Worm (Caenorhabditis elegans) whole organism, L2 larva: ENCODE data around the gene F43C11.11.

Experiments
- C34F6.9 ChIP-seq: fragments of 150-350 bp; optimal IDR thresholded peaks from 2 replicates; lab custom pipeline; 2014; ENCODE audit warnings: missing biosample characterization, missing genetic modification characterization
- F13H6.1 ChIP-seq: sonication (generic microtip); optimal IDR thresholded peaks from 2 replicates; lab custom pipeline; 2016; ENCODE audit warnings: missing genetic modification characterization, missing compliant biosample characterization
- R02D3.7 ChIP-seq: fragments of 150-350 bp; optimal IDR thresholded peaks from 2 replicates; lab custom pipeline; 2014; ENCODE audit warnings: missing biosample characterization, missing genetic modification characterization
- Y55F3AM.14 ChIP-seq: fragments of 200-800 bp; sonication (Bioruptor generic); optimal IDR thresholded peaks from 2 replicates; lab custom pipeline; 2018; ENCODE audit warnings: mild to moderate bottlenecking, missing genetic modification characterization, missing compliant biosample characterization
- ZK546.5 ChIP-seq: sonication (generic microtip); optimal IDR thresholded peaks from 2 replicates; lab custom pipeline; 2017; ENCODE audit warnings: missing biosample characterization, missing genetic modification characterization
- aly-2 ChIP-seq: fragments of 150-350 bp; optimal IDR thresholded peaks from 2 replicates; lab custom pipeline; 2014; ENCODE audit warnings: missing biosample characterization, missing genetic modification characterization
- ama-1 ChIP-seq: fragments of 150-350 bp; optimal IDR thresholded peaks from 2 replicates; lab custom pipeline; 2018; ENCODE audit warnings: inconsistent platforms
- blmp-1 ChIP-seq: sonication (generic microtip); optimal IDR thresholded peaks from 2 replicates; lab custom pipeline; 2017; ENCODE audit warnings: missing genetic modification characterization, mild to moderate bottlenecking, missing compliant biosample characterization, antibody characterized with exemption, moderate library complexity; ENCODE audit not compliant: insufficient read depth
- ceh-16 ChIP-seq: fragments of 150-350 bp; optimal IDR thresholded peaks from 2 replicates; lab custom pipeline; 2014; ENCODE audit warnings: missing biosample characterization, missing genetic modification characterization
- ceh-82 ChIP-seq: fragments of 150-350 bp; optimal IDR thresholded peaks from 2 replicates; lab custom pipeline; 2014; ENCODE audit warnings: missing biosample characterization, missing genetic modification characterization
- crh-2 ChIP-seq: sonication (generic microtip); optimal IDR thresholded peaks from 2 replicates; lab custom pipeline; 2017; ENCODE audit warnings: missing biosample characterization, missing genetic modification characterization
- dmd-4 ChIP-seq: sonication (generic microtip); optimal IDR thresholded peaks from 2 replicates; lab custom pipeline; 2017; ENCODE audit warnings: missing biosample characterization, missing genetic modification characterization
- egl-27 ChIP-seq: sonication (generic microtip); optimal IDR thresholded peaks from 3 replicates; lab custom pipeline; 2017; ENCODE audit warnings: missing biosample characterization, missing genetic modification reagents, missing genetic modification characterization
- elt-1 ChIP-seq: fragments of 150-350 bp; optimal IDR thresholded peaks from 2 replicates; lab custom pipeline; 2014; ENCODE audit warnings: missing biosample characterization, missing genetic modification characterization
- elt-3 ChIP-seq: sonication (generic microtip); optimal IDR thresholded peaks from 2 replicates; lab custom pipeline; 2017; ENCODE audit warnings: missing biosample characterization, missing genetic modification characterization
- fos-1 ChIP-seq: fragments of 150-350 bp; optimal IDR thresholded peaks from 2 replicates; lab custom pipeline; 2014; ENCODE audit warnings: missing biosample characterization, missing genetic modification characterization
- gmeb-1 ChIP-seq: fragments of 150-350 bp; optimal IDR thresholded peaks from 2 replicates; lab custom pipeline; 2014; ENCODE audit warnings: missing biosample characterization, missing genetic modification characterization
- lin-11 ChIP-seq: fragments of 150-350 bp; sonication (generic microtip); optimal IDR thresholded peaks from 2 replicates; lab custom pipeline; 2014; ENCODE audit warnings: missing biosample characterization, missing genetic modification characterization, inconsistent platforms, mixed read lengths
- lsy-2 ChIP-seq, 2 experiments: fragments of 150-350 bp in 1 of 2; sonication (generic microtip) in 1 of 2; optimal IDR thresholded peaks; 2 replicates each; lab custom pipeline; 2014 to 2017; ENCODE audit warnings: missing biosample characterization in 2 of 2, missing genetic modification characterization in 2 of 2
- mab-5 ChIP-seq: fragments of 150-350 bp; optimal IDR thresholded peaks from 2 replicates; lab custom pipeline; 2014; ENCODE audit warnings: missing biosample characterization, missing genetic modification characterization
- mdl-1 ChIP-seq, 2 experiments: fragments of 150-350 bp in 1 of 2; sonication (generic microtip) in 1 of 2; optimal IDR thresholded peaks; 2 replicates each; lab custom pipeline; 2017; ENCODE audit warnings: missing biosample characterization in 2 of 2, missing genetic modification characterization in 2 of 2
- nhr-10 ChIP-seq: sonication (generic microtip); optimal IDR thresholded peaks from 2 replicates; lab custom pipeline; 2017; ENCODE audit warnings: missing biosample characterization, missing genetic modification characterization
- nhr-11 ChIP-seq: fragments of 150-350 bp; optimal IDR thresholded peaks from 2 replicates; lab custom pipeline; 2014; ENCODE audit warnings: missing biosample characterization, missing genetic modification characterization
- nhr-21 ChIP-seq: fragments of 150-350 bp; optimal IDR thresholded peaks from 2 replicates; lab custom pipeline; 2014; ENCODE audit warnings: missing biosample characterization, missing genetic modification characterization
- nhr-237 ChIP-seq: fragments of 150-350 bp; optimal IDR thresholded peaks from 2 replicates; lab custom pipeline; 2014; ENCODE audit warnings: missing biosample characterization, missing genetic modification characterization
- nhr-25 ChIP-seq: fragments of 150-350 bp; sonication (generic microtip); optimal IDR thresholded peaks from 3 replicates; lab custom pipeline; 2014; ENCODE audit warnings: missing biosample characterization, missing genetic modification characterization
- nhr-6 ChIP-seq: fragments of 150-350 bp; optimal IDR thresholded peaks from 2 replicates; lab custom pipeline; 2014; ENCODE audit warnings: missing biosample characterization, missing genetic modification characterization
- peb-1 ChIP-seq: fragments of 150-350 bp; optimal IDR thresholded peaks from 2 replicates; lab custom pipeline; 2014; ENCODE audit warnings: missing biosample characterization, missing genetic modification characterization
- sem-4 ChIP-seq: fragments of 150-350 bp; optimal IDR thresholded peaks from 2 replicates; lab custom pipeline; 2014; ENCODE audit warnings: missing biosample characterization, missing genetic modification reagents, missing genetic modification characterization
- skn-1 ChIP-seq: sonication (generic microtip); optimal IDR thresholded peaks from 2 replicates; lab custom pipeline; 2017; ENCODE audit warnings: missing biosample characterization, missing genetic modification characterization
- sma-3 ChIP-seq: sonication (generic microtip); optimal IDR thresholded peaks from 2 replicates; lab custom pipeline; 2016; ENCODE audit warnings: missing genetic modification reagents, missing genetic modification characterization, missing compliant biosample characterization
- sma-9 ChIP-seq, 2 experiments: fragments of 150-350 bp in 1 of 2; sonication (generic microtip) in 1 of 2; optimal IDR thresholded peaks; 2 replicates each; lab custom pipeline; 2014 to 2016; ENCODE audit warnings: missing genetic modification characterization in 2 of 2, mild to moderate bottlenecking in 1 of 2, missing biosample characterization in 1 of 2, missing compliant biosample characterization in 1 of 2, missing genetic modification reagents in 1 of 2, moderate library complexity in 1 of 2
- snpc-4 ChIP-seq: fragments of 150-350 bp; optimal IDR thresholded peaks from 2 replicates; lab custom pipeline; 2014; ENCODE audit warnings: missing biosample characterization, missing genetic modification characterization
- unc-55 ChIP-seq: fragments of 150-350 bp; sonication (generic microtip); optimal IDR thresholded peaks from 3 replicates; lab custom pipeline; 2014; ENCODE audit warnings: missing biosample characterization, missing genetic modification reagents, missing genetic modification characterization
- unc-62 ChIP-seq: fragments of 150-350 bp; optimal IDR thresholded peaks from 2 replicates; lab custom pipeline; 2014; ENCODE audit warnings: missing biosample characterization, missing genetic modification reagents, missing genetic modification characterization
- zag-1 ChIP-seq: fragments of 150-350 bp; optimal IDR thresholded peaks from 2 replicates; lab custom pipeline; 2014; ENCODE audit warnings: missing biosample characterization, missing genetic modification characterization
- ztf-1 ChIP-seq: fragments of 200-800 bp; sonication (Bioruptor generic); conservative IDR thresholded peaks from 2 replicates; pipeline ENCODE4 v1.3.6; 2022; ENCODE audit warnings: missing genetic modification characterization, missing compliant biosample characterization
- ztf-4 ChIP-seq: fragments of 150-350 bp; optimal IDR thresholded peaks from 2 replicates; lab custom pipeline; 2014; ENCODE audit warnings: missing biosample characterization, missing genetic modification characterization

The F43C11.11 gene

ce11 chrII:2378465-2379009 is 15.0 kb upstream of the F43C11.11 start:
- TF ChIP-seq sem-4 (no peak), peb-1 (tag; lab: Kevin White, UChicago) (no peak), fos-1 (tag; lab: Kevin White, UChicago) (peak; percentile 94), nhr-21 (peak; percentile 5), snpc-4 (tag; lab: Kevin White, UChicago) (no peak), gmeb-1 (tag; lab: Kevin White, UChicago) (peak; percentile 54), elt-3 (tag; lab: Kevin White, UChicago) (no peak), nhr-11 (tag; lab: Kevin White, UChicago) (no peak), ZK546.5 (tag; lab: Kevin White, UChicago) (no peak), dmd-4 (tag; lab: Kevin White, UChicago) (no peak), nhr-25 (tag; lab: Kevin White, UChicago) (no peak), Y55F3AM.14 (GFP tag; lab: Kevin White, UChicago) (peak; percentile 31), unc-55 (GFP tag; lab: Kevin White, UChicago) (no peak), ztf-4 (no peak), lin-11 (tag; lab: Kevin White, UChicago) (no peak), blmp-1 (tag; lab: Kevin White, UChicago) (no peak), egl-27 (tag; lab: Kevin White, UChicago) (peak; percentile 97), sma-3 (peak; percentile 94), crh-2 (tag; lab: Kevin White, UChicago) (peak; percentile 88), mdl-1 (tag; optimal IDR thresholded peaks at IDR 0.05; lab: Kevin White, UChicago) (peak in 1 of 2 experiments; percentile 20), ama-1 (lab: Kevin White, UChicago) (no peak), sma-9 (GFP tag; optimal IDR thresholded peaks at IDR 0.05; lab: Kevin White, UChicago) (peak; percentile 79), sma-9 (tag; optimal IDR thresholded peaks at IDR 0.05; lab: Kevin White, UChicago) (no peak), ceh-82 (tag; lab: Kevin White, UChicago) (no peak), F13H6.1 (tag; lab: Kevin White, UChicago) (peak; percentile 67), nhr-237 (no peak), unc-62 (no peak), elt-1 (tag; lab: Kevin White, UChicago) (no peak), skn-1 (tag; lab: Kevin White, UChicago) (peak; percentile 18), lsy-2 (tag; optimal IDR thresholded peaks at IDR 0.05; lab: Kevin White, UChicago) (peak; percentile 31 to 81), C34F6.9 (no peak), ceh-16 (tag; lab: Kevin White, UChicago) (no peak), R02D3.7 (tag; lab: Kevin White, UChicago) (no peak), mab-5 (tag; lab: Kevin White, UChicago) (no peak)

DNA sequence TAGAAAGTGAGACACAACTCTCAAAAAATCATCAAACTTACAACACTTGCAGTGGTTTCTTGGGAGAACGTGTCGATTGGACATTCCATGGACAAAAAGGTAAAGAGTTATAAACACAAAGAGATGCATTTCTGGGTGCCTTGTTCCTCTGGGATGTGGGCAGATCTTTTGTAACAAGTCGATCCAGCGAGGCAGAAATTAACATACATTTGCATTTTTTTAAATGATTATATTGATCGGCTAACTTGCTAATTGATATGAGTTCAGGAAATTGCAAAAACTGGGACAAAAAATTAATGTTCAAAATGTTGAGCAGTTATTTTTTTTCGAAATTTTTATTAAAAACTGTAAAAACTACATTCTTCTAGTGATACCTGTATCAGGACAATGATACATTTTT is 14.2 kb upstream of the F43C11.11 start, which contains the start of gene F16G10.6:
TSS of gene F16G10.6 (minus strand) at position 101 of the 400 bp plus-strand sequence.
- TF ChIP-seq blmp-1 (tag; lab: Kevin White, UChicago) (no peak), mab-5 (tag; lab: Kevin White, UChicago) (no peak), ceh-82 (tag; lab: Kevin White, UChicago) (no peak), nhr-6 (tag; lab: Kevin White, UChicago) (no peak), nhr-11 (tag; lab: Kevin White, UChicago) (no peak), C34F6.9 (no peak), nhr-10 (no peak), nhr-237 (no peak), sem-4 (no peak), lin-11 (tag; lab: Kevin White, UChicago) (no peak), ztf-4 (no peak), nhr-25 (tag; lab: Kevin White, UChicago) (no peak), unc-62 (no peak), nhr-21 (no peak)

ce11 chrII:2374973-2375372 is 11.4 kb upstream of the F43C11.11 start, which contains the start of gene F16G10.2:
Gene F16G10.2 (plus strand): TSS chrII:2375273.
- no peak for TF ChIP-seq zag-1 (tag; lab: Kevin White, UChicago)
- no peak for TF ChIP-seq elt-1 (tag; lab: Kevin White, UChicago)
- TF ChIP-seq aly-2 (tag; lab: Kevin White, UChicago) = no peak
- no peak for TF ChIP-seq crh-2 (tag; lab: Kevin White, UChicago)
- TF ChIP-seq nhr-6 (tag; lab: Kevin White, UChicago) = no peak
- TF ChIP-seq nhr-11 (tag; lab: Kevin White, UChicago) = no peak
- no peak for TF ChIP-seq lin-11 (tag; lab: Kevin White, UChicago)
- no peak for TF ChIP-seq ztf-1
- TF ChIP-seq dmd-4 (tag; lab: Kevin White, UChicago) = no peak
- TF ChIP-seq, all 48 proteins: peak for 0
